Worm (Caenorhabditis elegans) whole organism, young adult: ENCODE results near the gene F20C5.5.

Source experiments
- F22D6.2 ChIP-seq: sonication (generic microtip); optimal IDR thresholded peaks from 2 replicates; lab custom pipeline; 2016; ENCODE audit warnings: mild to moderate bottlenecking, missing genetic modification characterization, missing compliant biosample characterization
- Y79H2A.3 ChIP-seq: fragments of 200-800 bp; sonication (Bioruptor generic); conservative IDR thresholded peaks from 2 replicates; pipeline ENCODE4 v1.3.6; 2022; ENCODE audit warnings: missing genetic modification reagents, missing genetic modification characterization, missing compliant biosample characterization
- ama-1 ChIP-seq, 3 experiments: fragments of 150-350 bp in 1 of 3; sonication (generic microtip) in 2 of 3; optimal IDR thresholded peaks; 2 replicates each; lab custom pipeline; 2014 to 2018; ENCODE audit warnings: missing biosample characterization in 2 of 3, missing genetic modification characterization in 2 of 3, missing genetic modification reagents in 2 of 3
- lin-26 ChIP-seq: fragments of 200-800 bp; sonication (Bioruptor generic); IDR thresholded peaks from 2 replicates; pipeline ENCODE4 v1.3.6; 2022; ENCODE audit warnings: missing genetic modification reagents, missing genetic modification characterization, missing compliant biosample characterization
- rcor-1 ChIP-seq: fragments of 200-800 bp; sonication (Bioruptor generic); IDR thresholded peaks from 2 replicates; pipeline ENCODE4 v1.3.6; 2022; ENCODE audit warnings: missing genetic modification reagents, missing genetic modification characterization, missing compliant biosample characterization
- unc-62 ChIP-seq: fragments of 150-350 bp; optimal IDR thresholded peaks from 2 replicates; lab custom pipeline; 2014; ENCODE audit warnings: missing biosample characterization, missing genetic modification reagents, missing genetic modification characterization

- no peak for TF ChIP-seq unc-62 (GFP tag; lab: Kevin White, UChicago)
- no peak for TF ChIP-seq lin-26 (GFP tag; lab: Robert Waterston, UW)
- no peak for TF ChIP-seq Y79H2A.3
- TF ChIP-seq ama-1 (optimal IDR thresholded peaks at IDR 0.05; lab: Kevin White, UChicago) = no peak
- no peak for TF ChIP-seq ama-1 (GFP tag; optimal IDR thresholded peaks at IDR 0.05; lab: Kevin White, UChicago)
- TF ChIP-seq F22D6.2 (tag; lab: Kevin White, UChicago) = no peak
- no peak for TF ChIP-seq rcor-1
Observed at ce11 chrIV:8740952-8741438, 28.4 kb downstream of the F20C5.5 start, which contains the start of gene F21D5.6.
